Fruit fly (Drosophila melanogaster) whole organism, embryonic: ENCODE data around the gene Sec10.

Experiments
- BEAF-32 ChIP-seq: fragments of 200-800 bp; sonication (Bioruptor generic); optimal IDR thresholded peaks from 3 replicates; lab custom pipeline; 2017; ENCODE audit warnings: missing biosample characterization, missing genetic modification characterization, mild to moderate bottlenecking, moderate library complexity, missing genetic modification reagents
- Bteb2 ChIP-seq: fragments of 200-800 bp; sonication (Bioruptor generic); optimal IDR thresholded peaks from 2 replicates; lab custom pipeline; 2016; ENCODE audit warnings: missing biosample characterization, missing genetic modification characterization
- CG10654 ChIP-seq: fragments of 200-800 bp; sonication (Bioruptor generic); optimal IDR thresholded peaks from 2 replicates; lab custom pipeline; 2016; ENCODE audit warnings: missing biosample characterization, missing genetic modification characterization
- CG11504 ChIP-seq: fragments of 200-800 bp; sonication (Bioruptor generic); optimal IDR thresholded peaks from 3 replicates; lab custom pipeline; 2019; ENCODE audit warnings: missing biosample characterization, mild to moderate bottlenecking, missing genetic modification characterization, moderate library complexity
- CG12659 ChIP-seq: fragments of 200-800 bp; sonication (Bioruptor generic); optimal IDR thresholded peaks from 3 replicates; lab custom pipeline; 2017; ENCODE audit warnings: mild to moderate bottlenecking, missing biosample characterization, missing genetic modification reagents, missing genetic modification characterization
- CG13287 ChIP-seq: fragments of 200-800 bp; sonication (Bioruptor generic); IDR thresholded peaks from 2 replicates; pipeline ENCODE4 v1.3.6; 2022; ENCODE audit warnings: missing biosample characterization, missing genetic modification characterization; ENCODE audit not compliant: partially characterized antibody
- CG14710 ChIP-seq: fragments of 200-800 bp; sonication (Bioruptor generic); optimal IDR thresholded peaks from 3 replicates; lab custom pipeline; 2019; ENCODE audit warnings: missing biosample characterization, mild to moderate bottlenecking, missing genetic modification characterization, moderate library complexity
- CG15479 ChIP-seq: fragments of 200-800 bp; sonication (Bioruptor generic); optimal IDR thresholded peaks from 3 replicates; lab custom pipeline; 2019; ENCODE audit warnings: missing biosample characterization, mild to moderate bottlenecking, missing genetic modification characterization, moderate library complexity
- CG17186 ChIP-seq: fragments of 200-800 bp; sonication (Bioruptor generic); optimal IDR thresholded peaks from 3 replicates; lab custom pipeline; 2017; ENCODE audit warnings: missing biosample characterization, missing genetic modification reagents, missing genetic modification characterization
- CG17568 ChIP-seq: fragments of 200-800 bp; sonication (Bioruptor generic); optimal IDR thresholded peaks from 2 replicates; lab custom pipeline; 2018; ENCODE audit warnings: missing biosample characterization, mild to moderate bottlenecking, missing genetic modification characterization, moderate library complexity
- CG18011 ChIP-seq: fragments of 200-800 bp; sonication (Bioruptor generic); optimal IDR thresholded peaks from 2 replicates; lab custom pipeline; 2017; ENCODE audit warnings: missing biosample characterization, missing genetic modification characterization, mild to moderate bottlenecking, moderate library complexity, missing genotype
- CG18476 ChIP-seq: fragments of 200-800 bp; sonication (Bioruptor generic); optimal IDR thresholded peaks from 2 replicates; lab custom pipeline; 2016; ENCODE audit warnings: missing biosample characterization, mild to moderate bottlenecking, missing genetic modification characterization
- CG18599 ChIP-seq: fragments of 200-800 bp; sonication (Bioruptor generic); optimal IDR thresholded peaks from 3 replicates; lab custom pipeline; 2017; ENCODE audit warnings: missing biosample characterization, missing genetic modification characterization, mild to moderate bottlenecking, moderate library complexity, missing genetic modification reagents
- CG18764 ChIP-seq: fragments of 200-800 bp; sonication (Bioruptor generic); optimal IDR thresholded peaks from 3 replicates; lab custom pipeline; 2016; ENCODE audit warnings: missing biosample characterization, missing genetic modification characterization
- CG2202 ChIP-seq: fragments of 200-800 bp; sonication (Bioruptor generic); optimal IDR thresholded peaks from 2 replicates; lab custom pipeline; 2018; ENCODE audit warnings: missing biosample characterization, mild to moderate bottlenecking, missing genetic modification characterization
- CG2712 ChIP-seq: fragments of 200-800 bp; optimal IDR thresholded peaks from 3 replicates; lab custom pipeline; 2019; ENCODE audit warnings: missing biosample characterization, mild to moderate bottlenecking, missing genetic modification characterization, moderate library complexity
- CG3838 ChIP-seq: fragments of 200-800 bp; sonication (Bioruptor generic); optimal IDR thresholded peaks from 3 replicates; lab custom pipeline; 2016; ENCODE audit warnings: missing biosample characterization, missing genetic modification characterization
- CG4360 ChIP-seq: fragments of 200-800 bp; sonication (Bioruptor generic); IDR thresholded peaks from 2 replicates; pipeline ENCODE4 v1.3.6; 2022; ENCODE audit warnings: missing biosample characterization, missing genetic modification characterization
- CG7839 ChIP-seq: fragments of 200-800 bp; sonication (Bioruptor generic); optimal IDR thresholded peaks from 3 replicates; lab custom pipeline; 2018; ENCODE audit warnings: missing biosample characterization, mild to moderate bottlenecking, missing genetic modification characterization, moderate library complexity
- CG8765 ChIP-seq: fragments of 200-800 bp; sonication (Bioruptor generic); IDR thresholded peaks from 2 replicates; pipeline ENCODE4 v1.3.6; 2022; ENCODE audit warnings: missing biosample characterization, missing genetic modification characterization
- CG9797 ChIP-seq: fragments of 200-800 bp; sonication (Bioruptor generic); optimal IDR thresholded peaks from 3 replicates; lab custom pipeline; 2018; ENCODE audit warnings: missing biosample characterization, mild to moderate bottlenecking, missing genetic modification characterization
- CTCF ChIP-seq: fragments of 200-800 bp; sonication (Bioruptor generic); optimal IDR thresholded peaks from 2 replicates; lab custom pipeline; 2017; ENCODE audit warnings: missing biosample characterization, mild to moderate bottlenecking, missing genetic modification characterization, moderate library complexity
- Chrac-16 ChIP-seq: fragments of 200-800 bp; sonication (Bioruptor generic); optimal IDR thresholded peaks from 3 replicates; lab custom pipeline; 2016; ENCODE audit warnings: missing biosample characterization, missing genetic modification characterization
- CrebB ChIP-seq: fragments of 200-800 bp; sonication (Bioruptor generic); optimal IDR thresholded peaks from 3 replicates; lab custom pipeline; 2018; ENCODE audit warnings: missing biosample characterization, mild to moderate bottlenecking, missing genetic modification characterization
- D19A ChIP-seq: fragments of 200-800 bp; optimal IDR thresholded peaks from 3 replicates; lab custom pipeline; 2019; ENCODE audit warnings: missing biosample characterization, mild to moderate bottlenecking, missing genetic modification characterization, moderate library complexity
- Deaf1 ChIP-seq: fragments of 200-800 bp; optimal IDR thresholded peaks from 3 replicates; lab custom pipeline; 2019; ENCODE audit warnings: missing biosample characterization, mild to moderate bottlenecking, missing genetic modification characterization, moderate library complexity
- Doc3 ChIP-seq: fragments of 200-800 bp; sonication (Bioruptor generic); IDR thresholded peaks from 3 replicates; pipeline ENCODE4 v1.3.6; 2022; ENCODE audit warnings: missing biosample characterization, missing genetic modification characterization; ENCODE audit not compliant: partially characterized antibody
- HHEX ChIP-seq: fragments of 200-800 bp; sonication (Bioruptor generic); optimal IDR thresholded peaks from 3 replicates; lab custom pipeline; 2017; ENCODE audit warnings: missing biosample characterization, mild to moderate bottlenecking, missing genetic modification characterization, missing genetic modification reagents
- HmgZ ChIP-seq: fragments of 200-800 bp; sonication (Bioruptor generic); optimal IDR thresholded peaks from 2 replicates; lab custom pipeline; 2018; ENCODE audit warnings: missing biosample characterization, mild to moderate bottlenecking, missing genetic modification characterization
- Hsf ChIP-seq: fragments of 200-800 bp; sonication (Bioruptor generic); optimal IDR thresholded peaks from 3 replicates; lab custom pipeline; 2016; ENCODE audit warnings: missing biosample characterization, missing genetic modification characterization
- MBD-R2 ChIP-seq: fragments of 200-800 bp; sonication (Bioruptor generic); IDR thresholded peaks from 2 replicates; pipeline ENCODE4 v1.3.6; 2022; ENCODE audit warnings: missing biosample characterization, missing genetic modification characterization
- NfI ChIP-seq: fragments of 200-800 bp; sonication (Bioruptor generic); optimal IDR thresholded peaks from 3 replicates; lab custom pipeline; 2018; ENCODE audit warnings: missing biosample characterization, mild to moderate bottlenecking, missing genetic modification characterization, moderate library complexity
- Sry-δ ChIP-seq: fragments of 200-800 bp; sonication (Bioruptor generic); optimal IDR thresholded peaks from 2 replicates; lab custom pipeline; 2016; ENCODE audit warnings: missing biosample characterization, missing genetic modification characterization
- bsh ChIP-seq, 2 experiments: fragments of 200-800 bp; sonication (Bioruptor generic); optimal IDR thresholded peaks; 2 replicates each; lab custom pipeline; 2017 to 2018; ENCODE audit warnings: mild to moderate bottlenecking in 2 of 2, missing biosample characterization in 2 of 2, missing genetic modification characterization in 2 of 2, moderate library complexity in 1 of 2
- chn ChIP-seq: fragments of 200-800 bp; sonication (Bioruptor generic); optimal IDR thresholded peaks from 2 replicates; lab custom pipeline; 2016; ENCODE audit warnings: missing biosample characterization, missing genetic modification characterization
- dm ChIP-seq: fragments of 200-800 bp; sonication (Bioruptor generic); optimal IDR thresholded peaks from 3 replicates; lab custom pipeline; 2016; ENCODE audit warnings: missing biosample characterization, missing genetic modification characterization
- ftz-f1 ChIP-seq: fragments of 200-800 bp; sonication (Bioruptor generic); optimal IDR thresholded peaks from 2 replicates; lab custom pipeline; 2016; ENCODE audit warnings: missing biosample characterization, missing genetic modification characterization
- gcm ChIP-seq: fragments of 200-800 bp; sonication (Bioruptor generic); optimal IDR thresholded peaks from 2 replicates; lab custom pipeline; 2019; ENCODE audit warnings: missing biosample characterization, mild to moderate bottlenecking, missing genetic modification characterization, moderate library complexity
- gfzf ChIP-seq: fragments of 200-800 bp; sonication (Bioruptor generic); optimal IDR thresholded peaks from 2 replicates; lab custom pipeline; 2016; ENCODE audit warnings: missing biosample characterization, mild to moderate bottlenecking, missing genetic modification characterization, moderate library complexity
- nerfin-1 ChIP-seq: fragments of 200-800 bp; sonication (Bioruptor generic); optimal IDR thresholded peaks from 3 replicates; lab custom pipeline; 2019; ENCODE audit warnings: missing biosample characterization, mild to moderate bottlenecking, missing genetic modification characterization, moderate library complexity
- odd ChIP-seq: fragments of 200-800 bp; sonication (Bioruptor generic); optimal IDR thresholded peaks from 2 replicates; lab custom pipeline; 2017; ENCODE audit warnings: missing biosample characterization, mild to moderate bottlenecking, missing genetic modification characterization
- pita ChIP-seq: fragments of 200-800 bp; sonication (Bioruptor generic); optimal IDR thresholded peaks from 2 replicates; lab custom pipeline; 2017; ENCODE audit warnings: missing biosample characterization, mild to moderate bottlenecking, missing genetic modification characterization
- prd ChIP-seq, 3 experiments: fragments of >200 bp in 2 of 3; fragments of 200-800 bp in 1 of 3; sonication (Bioruptor generic) in 1 of 3; optimal IDR thresholded peaks in 2 of 3; IDR thresholded peaks in 1 of 3; 2 replicates in 2 of 3; 3 replicates in 1 of 3; pipeline versions ENCODE4 v1.3.6 to Lab custom; 2017 to 2022; ENCODE audit warnings: missing biosample characterization in 1 of 3, missing genetic modification characterization in 1 of 3
- sens ChIP-seq: fragments of 200-800 bp; sonication (Bioruptor generic); peaks from one replicate; lab custom pipeline; 2016; ENCODE audit warnings: missing biosample characterization, missing genetic modification characterization
- tin ChIP-seq: fragments of 200-800 bp; sonication (Bioruptor generic); optimal IDR thresholded peaks from 3 replicates; lab custom pipeline; 2016; ENCODE audit warnings: missing biosample characterization, missing genetic modification characterization
- tio ChIP-seq: fragments of 200-800 bp; sonication (Bioruptor generic); optimal IDR thresholded peaks from 2 replicates; lab custom pipeline; 2017; ENCODE audit warnings: missing biosample characterization, missing genetic modification characterization, inconsistent platforms
- unpg ChIP-seq: fragments of 200-800 bp; sonication (Bioruptor generic); optimal IDR thresholded peaks from 3 replicates; lab custom pipeline; 2018; ENCODE audit warnings: missing biosample characterization, mild to moderate bottlenecking, missing genetic modification characterization, moderate library complexity
- wek ChIP-seq: fragments of 200-800 bp; sonication (Bioruptor generic); optimal IDR thresholded peaks from 3 replicates; lab custom pipeline; 2018; ENCODE audit warnings: missing biosample characterization, mild to moderate bottlenecking, missing genetic modification characterization, moderate library complexity

The Sec10 gene

DNA sequence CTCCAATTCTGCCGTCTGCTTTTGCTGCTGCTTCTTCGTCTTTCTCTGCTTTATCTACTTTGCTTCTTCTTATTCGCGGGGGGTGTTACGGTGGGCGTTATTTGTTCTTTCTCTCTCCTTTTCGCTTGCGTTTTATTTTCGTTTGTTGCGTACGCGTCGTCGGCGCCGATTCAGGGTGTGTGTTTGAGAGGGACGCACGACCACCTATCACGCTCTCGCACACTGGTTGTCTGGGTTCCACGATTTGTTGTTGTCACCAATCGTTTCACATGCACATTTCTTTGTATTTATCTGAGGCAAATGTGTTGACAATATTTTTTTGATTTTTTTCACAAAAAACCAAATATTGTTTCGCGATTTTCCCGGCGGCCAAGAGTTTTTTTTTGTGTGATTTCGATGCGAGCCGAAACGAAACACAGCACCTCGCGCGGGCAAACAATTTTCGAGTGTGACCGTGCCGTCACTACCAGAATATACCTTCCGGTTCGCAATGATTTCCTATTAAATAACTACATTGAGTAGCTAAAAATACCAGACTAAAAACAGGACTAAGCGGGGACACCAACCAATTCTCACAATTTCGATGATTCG lies 29.2 kb upstream of the Sec10 start, which contains the start of gene Syx1A (continued):
- TF ChIP-seq Sry-δ (GFP tag; lab: Kevin White, UChicago) (peak; percentile 25), CTCF (peak; percentile 44), BEAF-32 (GFP tag; lab: Kevin White, UChicago) (peak; percentile 48), NfI (GFP tag; lab: Kevin White, UChicago) (peak; percentile 29), CG15479 (GFP tag; lab: Kevin White, UChicago) (peak; percentile 86), odd (GFP tag; lab: Kevin White, UChicago) (peak; percentile 34), chn (GFP tag; lab: Kevin White, UChicago) (peak; percentile 27), CG7839 (peak; percentile 25), HmgZ (tag; lab: Kevin White, UChicago) (peak; percentile 30), CG9797 (peak; percentile 94), gfzf (GFP tag; lab: Kevin White, UChicago) (peak; percentile 97), tio (GFP tag; lab: Kevin White, UChicago) (no peak), CG2712 (peak; percentile 29), Doc3 (GFP tag; lab: Robert Waterston, UW) (no peak), CG3838 (GFP tag; lab: Kevin White, UChicago) (peak; percentile 65), HHEX (GFP tag; lab: Kevin White, UChicago) (peak; percentile 13), MBD-R2 (GFP tag; lab: Robert Waterston, UW) (no peak), CG18599 (GFP tag; lab: Kevin White, UChicago) (peak; percentile 47), CrebB (tag; lab: Kevin White, UChicago) (peak; percentile 61), CG8765 (GFP tag; lab: Robert Waterston, UW) (no peak), tin (GFP tag; lab: Kevin White, UChicago) (no peak), CG17186 (GFP tag; lab: Kevin White, UChicago) (peak; percentile 23), CG11504 (tag; lab: Kevin White, UChicago) (peak; percentile 5), bsh (GFP tag; optimal IDR thresholded peaks at IDR 0.05; lab: Kevin White, UChicago) (peak in 1 of 2 experiments; percentile 36), pita (GFP tag; lab: Kevin White, UChicago) (peak; percentile 70), CG14710 (peak; percentile 27), CG12659 (GFP tag; lab: Kevin White, UChicago) (peak; percentile 60), sens (GFP tag; lab: Kevin White, UChicago) (peak; percentile 86), unpg (GFP tag; lab: Kevin White, UChicago) (peak; percentile 11), dm (peak; percentile 35), CG2202 (tag; lab: Kevin White, UChicago) (peak; percentile 11), CG17568 (peak; percentile 52)

DNA sequence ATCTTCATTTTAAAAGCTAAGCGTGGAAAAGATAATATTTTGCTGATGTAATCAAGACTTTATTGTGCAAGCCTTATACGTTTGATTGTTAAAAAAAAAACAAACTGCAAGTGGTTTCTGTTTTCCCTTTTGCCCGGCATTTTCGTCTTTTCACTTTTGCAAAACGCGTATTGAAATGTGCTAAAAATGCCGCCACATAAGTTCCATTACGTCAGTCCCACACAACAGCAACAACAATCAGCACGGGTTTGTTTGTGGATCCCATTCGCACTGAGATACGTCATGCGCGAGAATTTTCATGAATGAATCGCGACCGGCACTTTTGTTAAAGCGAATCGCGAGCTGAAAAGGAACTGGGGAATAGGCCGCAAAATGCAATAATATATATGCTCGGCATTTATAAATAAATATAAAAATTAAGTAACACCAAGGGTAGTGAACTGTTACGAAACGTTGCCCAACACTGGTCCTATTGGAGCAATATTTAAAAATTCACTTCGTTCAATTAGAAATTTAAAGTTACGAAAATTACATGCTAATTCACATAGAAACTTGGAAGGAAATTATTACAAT lies 28.5 kb upstream of the Sec10 start:
- peak; percentile 45 for TF ChIP-seq Bteb2 (GFP tag; lab: Kevin White, UChicago)
- peak; percentile 11 for TF ChIP-seq CG10654 (GFP tag; lab: Kevin White, UChicago)
- no peak for TF ChIP-seq Deaf1 (tag; lab: Kevin White, UChicago)
- peak; percentile 51 for TF ChIP-seq gcm
- peak; percentile 34 for TF ChIP-seq Chrac-16 (GFP tag; lab: Kevin White, UChicago)
- no peak for TF ChIP-seq ftz-f1 (GFP tag; lab: Kevin White, UChicago)
- peak; percentile 51 for TF ChIP-seq Hsf (GFP tag; lab: Kevin White, UChicago)
- peak; percentile 42 for TF ChIP-seq CG18764
- TF ChIP-seq wek (GFP tag; lab: Kevin White, UChicago): peak; percentile 45
- TF ChIP-seq CG18599 (GFP tag; lab: Kevin White, UChicago): peak; percentile 76
- TF ChIP-seq D19A (tag; lab: Kevin White, UChicago): peak; percentile 35
- TF ChIP-seq CG13287: no peak
- TF ChIP-seq CG3838 (GFP tag; lab: Kevin White, UChicago): peak; percentile 39
- peak; percentile 92 for TF ChIP-seq nerfin-1
- TF ChIP-seq CG18476 (GFP tag; lab: Kevin White, UChicago): peak; percentile 64
- peak; percentile 64 for TF ChIP-seq CG18011 (GFP tag; lab: Kevin White, UChicago)
- TF ChIP-seq prd (optimal IDR thresholded peaks at IDR 0.05; lab: Kevin White, UChicago): no peak
- no peak for TF ChIP-seq prd (GFP tag; IDR thresholded peaks at IDR 0.05; lab: Robert Waterston, UW)
- TF ChIP-seq CG4360 (GFP tag; lab: Robert Waterston, UW): no peak
